Fruit fly (Drosophila melanogaster): Measurements from ENCODE around the gene bru2.
A peak's percentile ranks its signal among the peaks of the same experiment; 100 is the strongest.

bru2 gene

dm6 chr2L:12350880-12351279, 6.9 kb downstream of the bru2 start (continued):
- TF ChIP-seq CG10462 (GFP tag; optimal IDR thresholded peaks at IDR 0.05) (peak; percentile 34), CHES-1-like (GFP tag; optimal IDR thresholded peaks at IDR 0.05) (no peak), CG34224 (GFP tag; IDR thresholded peaks at IDR 0.05; ENCODE audit: partially characterized antibody) (no peak), bab2 (GFP tag; optimal IDR thresholded peaks at IDR 0.05) (peak; percentile 24), z (GFP tag; IDR thresholded peaks at IDR 0.05) (no peak), D19A (tag; optimal IDR thresholded peaks at IDR 0.05) (peak; percentile 54), tin (GFP tag; optimal IDR thresholded peaks at IDR 0.05) (peak; percentile 68), CG4282 (GFP tag; optimal IDR thresholded peaks at IDR 0.05) (no peak), CG18011 (GFP tag; optimal IDR thresholded peaks at IDR 0.05) (no peak), CG15269 (tag; optimal IDR thresholded peaks at IDR 0.05) (no peak), unc-4 (GFP tag; IDR thresholded peaks at IDR 0.05; ENCODE audit: partially characterized antibody) (no peak), H2.0 (GFP tag; IDR thresholded peaks at IDR 0.05) (peak; percentile 33; the same call in 1 of the 2 replicates), Nf-YA (GFP tag; IDR thresholded peaks at IDR 0.05) (no peak), Dll (GFP tag; IDR thresholded peaks at IDR 0.05; ENCODE audit: partially characterized antibody) (no peak), CG13287 (GFP tag; IDR thresholded peaks at IDR 0.05; ENCODE audit: partially characterized antibody) (no peak), Dbx (GFP tag; IDR thresholded peaks at IDR 0.05) (no peak), Hr51 (GFP tag; optimal IDR thresholded peaks at IDR 0.05) (peak in 1 of 2 experiments; percentile 2), CG4820 (GFP tag; optimal IDR thresholded peaks at IDR 0.05) (peak; percentile 43), trh (GFP tag; optimal IDR thresholded peaks at IDR 0.05) (no peak), fu2 (GFP tag; optimal IDR thresholded peaks at IDR 0.05) (no peak), jing (GFP tag; optimal IDR thresholded peaks at IDR 0.05) (no peak), oc (tag; optimal IDR thresholded peaks at IDR 0.05) (no peak), crol (GFP tag; IDR thresholded peaks at IDR 0.05) (0 out of 2 replicates have a peak, but pooled peaks have one; percentile 37), schlank (tag; optimal IDR thresholded peaks at IDR 0.05) (no peak), ERR (GFP tag; optimal IDR thresholded peaks at IDR 0.05) (no peak), CG11456 (GFP tag; IDR thresholded peaks at IDR 0.05) (no peak), CG4617 (GFP tag; optimal IDR thresholded peaks at IDR 0.05; ENCODE audit: borderline replicate concordance) (no peak), mld (GFP tag; IDR thresholded peaks at IDR 0.05; ENCODE audit: partially characterized antibody) (no peak), Rfx (GFP tag; IDR thresholded peaks at IDR 0.05) (no peak), hbn (GFP tag; IDR thresholded peaks at IDR 0.05; ENCODE audit: partially characterized antibody) (no peak), bigmax (GFP tag; optimal IDR thresholded peaks at IDR 0.05) (no peak), CG4328 (GFP tag; optimal IDR thresholded peaks at IDR 0.05) (no peak), fd102C (GFP tag; optimal IDR thresholded peaks at IDR 0.05) (peak; percentile 77), CG6854 (GFP tag; optimal IDR thresholded peaks at IDR 0.05) (no peak), CG3163 (GFP tag; optimal IDR thresholded peaks at IDR 0.05) (no peak), HLH3B (GFP tag; IDR thresholded peaks at IDR 0.05) (peak; percentile 47; the same call in 1 of the 2 replicates), zfh1 (GFP tag; IDR thresholded peaks at IDR 0.05) (peak; percentile 90), CG13775 (GFP tag; optimal IDR thresholded peaks at IDR 0.05) (peak; percentile 47), CG6654 (GFP tag; optimal IDR thresholded peaks at IDR 0.05) (no peak), tup (GFP tag; optimal IDR thresholded peaks at IDR 0.05) (no peak), inv (GFP tag; IDR thresholded peaks at IDR 0.05; ENCODE audit: partially characterized antibody) (no peak), GATAe (GFP tag; conservative IDR thresholded peaks at IDR 0.05) (no peak), lilli (GFP tag; optimal IDR thresholded peaks at IDR 0.05) (peak; percentile 2), CG31441 (GFP tag; IDR thresholded peaks at IDR 0.05) (peak; percentile 41; the same call in 1 of the 2 replicates), disco-r (GFP tag; optimal IDR thresholded peaks at IDR 0.05) (no peak), CG9932 (GFP tag; IDR thresholded peaks at IDR 0.05) (no peak), Gug (GFP tag; IDR thresholded peaks at IDR 0.05) (peak; percentile 25; the same call in 1 of the 4 replicates), CG2678 (tag; optimal IDR thresholded peaks at IDR 0.05) (peak; percentile 44), CG12219 (GFP tag; optimal IDR thresholded peaks at IDR 0.05) (peak; percentile 26), zen2 (GFP tag; IDR thresholded peaks at IDR 0.05; ENCODE audit: partially characterized antibody) (no peak)

All from whole organism, embryonic.